Fruit fly (Drosophila melanogaster) whole organism, embryonic: ENCODE measurements around the gene CG9837.

ENCODE experiments used
- Atf6 ChIP-seq: fragments of 200-800 bp; sonication (Bioruptor generic); IDR thresholded peaks from 2 replicates; pipeline ENCODE4 v1.3.6; 2022; ENCODE audit warnings: missing biosample characterization, missing genetic modification characterization
- Awh ChIP-seq: fragments of 200-800 bp; sonication (Bioruptor generic); IDR thresholded peaks from 2 replicates; pipeline ENCODE4, ENCODE4 v1.3.6; 2022; ENCODE audit warnings: missing biosample characterization, missing genetic modification characterization
- CG10209 ChIP-seq: fragments of 200-800 bp; sonication (Bioruptor generic); optimal IDR thresholded peaks from 3 replicates; lab custom pipeline; 2017; ENCODE audit warnings: missing biosample characterization, mild to moderate bottlenecking, missing genetic modification characterization, missing genetic modification reagents
- CG10462 ChIP-seq: fragments of 200-800 bp; sonication (Bioruptor generic); optimal IDR thresholded peaks from 2 replicates; lab custom pipeline; 2016; ENCODE audit warnings: missing biosample characterization, missing genetic modification characterization
- CG12299 ChIP-seq: fragments of 200-800 bp; sonication (Bioruptor generic); optimal IDR thresholded peaks from 2 replicates; lab custom pipeline; 2018; ENCODE audit warnings: missing biosample characterization, mild to moderate bottlenecking, missing genetic modification characterization
- CG14014 ChIP-seq: fragments of 200-800 bp; sonication (Bioruptor generic); IDR thresholded peaks from 2 replicates; pipeline ENCODE4 v1.3.6; 2022; ENCODE audit warnings: missing biosample characterization, missing genetic modification characterization
- CG16813 ChIP-seq: fragments of 200-800 bp; sonication (Bioruptor generic); IDR thresholded peaks from 3 replicates; pipeline ENCODE4 v1.3.6; 2022; ENCODE audit warnings: missing biosample characterization, missing genetic modification characterization; ENCODE audit not compliant: partially characterized antibody
- CG16815 ChIP-seq: fragments of 200-800 bp; sonication (Bioruptor generic); optimal IDR thresholded peaks from 3 replicates; lab custom pipeline; 2017; ENCODE audit warnings: missing biosample characterization, mild to moderate bottlenecking, missing genetic modification characterization
- CG1792 ChIP-seq: fragments of 200-800 bp; sonication (Bioruptor generic); optimal IDR thresholded peaks from 2 replicates; lab custom pipeline; 2016; ENCODE audit warnings: missing biosample characterization, missing genetic modification characterization
- CG18262 ChIP-seq: fragments of 200-800 bp; optimal IDR thresholded peaks from 3 replicates; lab custom pipeline; 2019; ENCODE audit warnings: missing biosample characterization, mild to moderate bottlenecking, missing genetic modification characterization, moderate library complexity
- CG18599 ChIP-seq: fragments of 200-800 bp; sonication (Bioruptor generic); optimal IDR thresholded peaks from 3 replicates; lab custom pipeline; 2017; ENCODE audit warnings: missing biosample characterization, missing genetic modification characterization, mild to moderate bottlenecking, moderate library complexity, missing genetic modification reagents
- CG2129 ChIP-seq: fragments of 200-800 bp; sonication (Bioruptor generic); IDR thresholded peaks from 2 replicates; pipeline ENCODE4 v1.3.6; 2022; ENCODE audit warnings: missing biosample characterization, missing genetic modification characterization; ENCODE audit not compliant: partially characterized antibody
- CG2202 ChIP-seq: fragments of 200-800 bp; sonication (Bioruptor generic); optimal IDR thresholded peaks from 2 replicates; lab custom pipeline; 2018; ENCODE audit warnings: missing biosample characterization, mild to moderate bottlenecking, missing genetic modification characterization
- CG2712 ChIP-seq: fragments of 200-800 bp; optimal IDR thresholded peaks from 3 replicates; lab custom pipeline; 2019; ENCODE audit warnings: missing biosample characterization, mild to moderate bottlenecking, missing genetic modification characterization, moderate library complexity
- CG31365 ChIP-seq: fragments of 200-800 bp; sonication (Bioruptor generic); optimal IDR thresholded peaks from 2 replicates; lab custom pipeline; 2018; ENCODE audit warnings: missing biosample characterization, mild to moderate bottlenecking, missing genetic modification characterization
- CG3726 ChIP-seq: fragments of 200-800 bp; sonication (Bioruptor generic); IDR thresholded peaks from 3 replicates; pipeline ENCODE4, ENCODE4 v1.3.6; 2022; ENCODE audit warnings: missing biosample characterization, missing genetic modification characterization
- CG6272 ChIP-seq: fragments of 200-800 bp; sonication (Bioruptor generic); IDR thresholded peaks from 2 replicates; pipeline ENCODE4 v1.3.6; 2022; ENCODE audit warnings: missing biosample characterization, missing genetic modification characterization
- CG8290 ChIP-seq, 3 experiments: fragments of 200-800 bp; sonication (Bioruptor generic); optimal IDR thresholded peaks; 2 replicates each; lab custom pipeline; 2016 to 2019; ENCODE audit warnings: missing biosample characterization in 3 of 3, missing genetic modification characterization in 3 of 3, mild to moderate bottlenecking in 2 of 3, moderate library complexity in 1 of 3
- CG9437 ChIP-seq: fragments of 200-800 bp; sonication (Bioruptor generic); optimal IDR thresholded peaks from 2 replicates; lab custom pipeline; 2018; ENCODE audit warnings: missing biosample characterization, mild to moderate bottlenecking, missing genetic modification characterization
- Dfd ChIP-seq, 2 experiments: fragments of >200 bp; optimal IDR thresholded peaks; 2 replicates each; lab custom pipeline; 2017; ENCODE audit warnings: missing biosample characterization in 2 of 2, missing genetic modification characterization in 2 of 2
- Dip3 ChIP-seq: fragments of 200-800 bp; sonication (Bioruptor generic); optimal IDR thresholded peaks from 3 replicates; lab custom pipeline; 2016; ENCODE audit warnings: missing biosample characterization, missing genetic modification characterization
- Dll ChIP-seq: fragments of 200-800 bp; sonication (Bioruptor generic); IDR thresholded peaks from 4 replicates; pipeline ENCODE4 v1.3.6; 2022; ENCODE audit warnings: missing biosample characterization, missing genetic modification characterization; ENCODE audit not compliant: partially characterized antibody
- Doc2 ChIP-seq: fragments of 200-800 bp; sonication (Bioruptor generic); IDR thresholded peaks from 2 replicates; pipeline ENCODE4 v1.3.6; 2022; ENCODE audit warnings: missing biosample characterization, missing genetic modification characterization
- Doc3 ChIP-seq: fragments of 200-800 bp; sonication (Bioruptor generic); IDR thresholded peaks from 3 replicates; pipeline ENCODE4 v1.3.6; 2022; ENCODE audit warnings: missing biosample characterization, missing genetic modification characterization; ENCODE audit not compliant: partially characterized antibody
- Hmr ChIP-seq: fragments of 200-800 bp; sonication (Bioruptor generic); optimal IDR thresholded peaks from 3 replicates; lab custom pipeline; 2017; ENCODE audit warnings: mild to moderate bottlenecking, missing biosample characterization, missing genetic modification reagents, missing genetic modification characterization
- MTF-1 ChIP-seq: fragments of 200-800 bp; sonication (Bioruptor generic); optimal IDR thresholded peaks from 2 replicates; lab custom pipeline; 2018; ENCODE audit warnings: missing biosample characterization, mild to moderate bottlenecking, missing genetic modification characterization, borderline replicate concordance
- Mes4 ChIP-seq: fragments of 200-800 bp; sonication (Bioruptor generic); optimal IDR thresholded peaks from 2 replicates; lab custom pipeline; 2016; ENCODE audit warnings: missing biosample characterization, missing genetic modification characterization
- NC2α ChIP-seq: fragments of 200-800 bp; sonication (Bioruptor generic); optimal IDR thresholded peaks from 2 replicates; lab custom pipeline; 2016; ENCODE audit warnings: missing biosample characterization, missing genetic modification characterization
- Ptx1 ChIP-seq: fragments of 200-800 bp; sonication (Bioruptor generic); IDR thresholded peaks from 2 replicates; pipeline ENCODE4 v1.3.6; 2022; ENCODE audit warnings: missing biosample characterization, missing genetic modification characterization
- Rx ChIP-seq: fragments of 200-800 bp; sonication (Bioruptor generic); IDR thresholded peaks from 2 replicates; pipeline ENCODE4 v1.3.6; 2022; ENCODE audit warnings: missing biosample characterization, missing genetic modification characterization
- chn ChIP-seq: fragments of 200-800 bp; sonication (Bioruptor generic); optimal IDR thresholded peaks from 2 replicates; lab custom pipeline; 2016; ENCODE audit warnings: missing biosample characterization, missing genetic modification characterization
- dm ChIP-seq: fragments of 200-800 bp; sonication (Bioruptor generic); optimal IDR thresholded peaks from 3 replicates; lab custom pipeline; 2016; ENCODE audit warnings: missing biosample characterization, missing genetic modification characterization
- dpn ChIP-seq, 2 experiments: fragments of 200-800 bp; sonication (Bioruptor generic); optimal IDR thresholded peaks; 3 replicates each; lab custom pipeline; 2016; ENCODE audit warnings: missing biosample characterization in 2 of 2, missing genetic modification characterization in 2 of 2
- fd96Cb ChIP-seq: fragments of 200-800 bp; sonication (Bioruptor generic); optimal IDR thresholded peaks from 2 replicates; lab custom pipeline; 2018; ENCODE audit warnings: missing biosample characterization, mild to moderate bottlenecking, missing genetic modification characterization, moderate library complexity
- ham ChIP-seq: fragments of 200-800 bp; sonication (Bioruptor generic); IDR thresholded peaks from 2 replicates; pipeline ENCODE4 v1.3.6; 2022; ENCODE audit warnings: missing biosample characterization, missing genetic modification characterization
- pan ChIP-seq, 4 experiments: fragments of >200 bp in 3 of 4; fragments of 200-800 bp in 1 of 4; sonication (Bioruptor generic) in 1 of 4; optimal IDR thresholded peaks in 3 of 4; IDR thresholded peaks in 1 of 4; 2 replicates each; pipeline versions ENCODE4 v1.3.6 to Lab custom; 2017 to 2022; ENCODE audit warnings: missing biosample characterization in 2 of 4, missing genetic modification characterization in 2 of 4, mixed read lengths in 1 of 4
- pfk ChIP-seq: fragments of 200-800 bp; sonication (Bioruptor generic); optimal IDR thresholded peaks from 2 replicates; lab custom pipeline; 2018; ENCODE audit warnings: missing biosample characterization, mild to moderate bottlenecking, missing genetic modification characterization, moderate library complexity
- pho ChIP-seq: fragments of 200-800 bp; sonication (Bioruptor generic); optimal IDR thresholded peaks from 2 replicates; lab custom pipeline; 2016; ENCODE audit warnings: missing biosample characterization, missing genetic modification characterization
- prd ChIP-seq, 3 experiments: fragments of >200 bp in 2 of 3; fragments of 200-800 bp in 1 of 3; sonication (Bioruptor generic) in 1 of 3; optimal IDR thresholded peaks in 2 of 3; IDR thresholded peaks in 1 of 3; 2 replicates in 2 of 3; 3 replicates in 1 of 3; pipeline versions ENCODE4 v1.3.6 to Lab custom; 2017 to 2022; ENCODE audit warnings: missing biosample characterization in 1 of 3, missing genetic modification characterization in 1 of 3
- pzg ChIP-seq: fragments of 200-800 bp; sonication (Bioruptor generic); optimal IDR thresholded peaks from 3 replicates; lab custom pipeline; 2018; ENCODE audit warnings: missing biosample characterization, mild to moderate bottlenecking, missing genetic modification characterization, moderate library complexity
- sens-2 ChIP-seq: fragments of 200-800 bp; sonication (Bioruptor generic); IDR thresholded peaks from 2 replicates; pipeline ENCODE4 v1.3.6; 2022; ENCODE audit warnings: missing biosample characterization, missing genetic modification characterization
- sim ChIP-seq: fragments of 200-800 bp; sonication (Bioruptor generic); IDR thresholded peaks from 2 replicates; pipeline ENCODE4 v1.3.6; 2022; ENCODE audit warnings: missing biosample characterization, missing genetic modification characterization
- slp2 ChIP-seq: fragments of 200-800 bp; sonication (Bioruptor generic); optimal IDR thresholded peaks from 2 replicates; lab custom pipeline; 2016; ENCODE audit warnings: missing biosample characterization, missing genetic modification characterization
- ssp ChIP-seq: fragments of 200-800 bp; sonication (Bioruptor generic); IDR thresholded peaks from 2 replicates; pipeline ENCODE4 v1.3.6; 2022; ENCODE audit warnings: missing biosample characterization, missing genetic modification characterization
- tin ChIP-seq: fragments of 200-800 bp; sonication (Bioruptor generic); optimal IDR thresholded peaks from 3 replicates; lab custom pipeline; 2016; ENCODE audit warnings: missing biosample characterization, missing genetic modification characterization
- tll ChIP-seq, 2 experiments: fragments of 200-800 bp in 1 of 2; fragments of >200 bp in 1 of 2; sonication (Bioruptor generic) in 1 of 2; optimal IDR thresholded peaks; 2 replicates each; lab custom pipeline; 2017 to 2019; ENCODE audit warnings: missing biosample characterization in 2 of 2, missing genetic modification characterization in 2 of 2, mild to moderate bottlenecking in 1 of 2, moderate library complexity in 1 of 2
- twi ChIP-seq: fragments of 200-800 bp; optimal IDR thresholded peaks from 2 replicates; lab custom pipeline; 2019; ENCODE audit warnings: missing biosample characterization, mild to moderate bottlenecking, missing genetic modification characterization, moderate library complexity
- wor ChIP-seq: fragments of 200-800 bp; sonication (Bioruptor generic); IDR thresholded peaks from 2 replicates; pipeline ENCODE4 v1.3.6; 2022; ENCODE audit warnings: missing biosample characterization, missing genetic modification characterization

Gene CG9837

dm6 chr3R:8812342-8812966, 925 bp downstream of the CG9837 start (continued):
- TF ChIP-seq CG18262 (peak; percentile 26), dpn (GFP tag; optimal IDR thresholded peaks at IDR 0.05; lab: Kevin White, UChicago) (peak; percentile 43 to 44), CG10462 (GFP tag; lab: Kevin White, UChicago) (no peak), Doc3 (no peak), wor (GFP tag; lab: Robert Waterston, UW) (0 out of 2 replicates have a peak, but pooled peaks have one; percentile 14), twi (tag; lab: Kevin White, UChicago) (no peak), sim (no peak), pzg (GFP tag; lab: Kevin White, UChicago) (no peak), Atf6 (GFP tag; lab: Robert Waterston, UW) (no peak; the same call in 1 of the 2 replicates), CG31365 (tag; lab: Kevin White, UChicago) (no peak), CG16813 (GFP tag; lab: Robert Waterston, UW) (no peak), pho (GFP tag; lab: Kevin White, UChicago) (peak; percentile 6), CG2712 (tag; lab: Kevin White, UChicago) (peak; percentile 44), CG12299 (no peak), CG10209 (GFP tag; lab: Kevin White, UChicago) (no peak), CG14014 (GFP tag; lab: Robert Waterston, UW) (peak; percentile 55; the same call in 1 of the 2 replicates), Awh (GFP tag; lab: Robert Waterston, UW) (peak; percentile 81; the same call in 1 of the 2 replicates), tin (GFP tag; lab: Kevin White, UChicago) (peak; percentile 19), Mes4 (no peak), Ptx1 (GFP tag; lab: Robert Waterston, UW) (peak; percentile 71), CG18599 (GFP tag; lab: Kevin White, UChicago) (peak; percentile 38), CG9437 (no peak), ssp (GFP tag; lab: Robert Waterston, UW) (no peak), CG16815 (GFP tag; lab: Kevin White, UChicago) (no peak), fd96Cb (tag; lab: Kevin White, UChicago) (peak; percentile 39), Rx (GFP tag; lab: Robert Waterston, UW) (no peak; the same call in 1 of the 2 replicates), CG8290 (GFP tag; optimal IDR thresholded peaks at IDR 0.05; lab: Kevin White, UChicago) (no peak), CG8290 (tag; optimal IDR thresholded peaks at IDR 0.05; lab: Kevin White, UChicago) (peak in 1 of 2 experiments; percentile 23), chn (GFP tag; lab: Kevin White, UChicago) (peak; percentile 29), CG3726 (GFP tag; lab: Robert Waterston, UW) (0 out of 3 replicates have a peak, but pooled peaks have one; percentile 40), pan (optimal IDR thresholded peaks at IDR 0.05; lab: Kevin White, UChicago) (no peak), pan (GFP tag; optimal IDR thresholded peaks at IDR 0.05 in 1 of 2, IDR thresholded peaks at IDR 0.05 in 1 of 2) (peak in 1 of 2 experiments; percentile 67), Dip3 (GFP tag; lab: Kevin White, UChicago) (peak; percentile 13), slp2 (GFP tag; lab: Kevin White, UChicago) (peak; percentile 17), dm (GFP tag; lab: Kevin White, UChicago) (no peak), CG2129 (no peak), Doc2 (GFP tag; lab: Robert Waterston, UW) (no peak), pfk (GFP tag; lab: Kevin White, UChicago) (peak; percentile 34), Hmr (no peak), prd (optimal IDR thresholded peaks at IDR 0.05; lab: Kevin White, UChicago) (no peak), prd (GFP tag; IDR thresholded peaks at IDR 0.05; lab: Robert Waterston, UW) (peak; percentile 75), ham (GFP tag; lab: Robert Waterston, UW) (no peak), CG1792 (GFP tag; lab: Kevin White, UChicago) (peak; percentile 13), Dll (GFP tag; lab: Robert Waterston, UW) (no peak), MTF-1 (no peak), CG6272 (GFP tag; lab: Robert Waterston, UW) (peak; percentile 53; the same call in 1 of the 2 replicates), Dfd (GFP tag; optimal IDR thresholded peaks at IDR 0.05; lab: Kevin White, UChicago) (no peak), NC2α (GFP tag; lab: Kevin White, UChicago) (no peak), sens-2 (GFP tag; lab: Robert Waterston, UW) (no peak), CG2202 (tag; lab: Kevin White, UChicago) (no peak), tll (GFP tag; optimal IDR thresholded peaks at IDR 0.05; lab: Kevin White, UChicago) (no peak)
